Worm (Caenorhabditis elegans) whole organism, mixed stage, embryonic: ENCODE measurements around the gene erfa-3.

Experiments used
- M03D4.4 ChIP-seq: sonication (generic microtip); optimal IDR thresholded peaks from 2 replicates; lab custom pipeline; 2017; ENCODE audit warnings: mild to moderate bottlenecking, missing genetic modification characterization, missing compliant biosample characterization
- ceh-39 ChIP-seq: fragments of 150-350 bp; optimal IDR thresholded peaks from 2 replicates; lab custom pipeline; 2014; ENCODE audit warnings: missing biosample characterization, missing genetic modification characterization
- ceh-43 ChIP-seq: fragments of 200-800 bp; sonication (Bioruptor generic); optimal IDR thresholded peaks from 2 replicates; lab custom pipeline; 2018; ENCODE audit warnings: mild to moderate bottlenecking, missing genetic modification characterization, moderate library complexity, missing compliant biosample characterization
- cnd-1 ChIP-seq: fragments of 200-800 bp; sonication (Bioruptor generic); optimal IDR thresholded peaks from 2 replicates; lab custom pipeline; 2018; ENCODE audit warnings: mild to moderate bottlenecking, missing genetic modification characterization, missing compliant biosample characterization
- elt-1 ChIP-seq: sonication (generic microtip); optimal IDR thresholded peaks from 2 replicates; lab custom pipeline; 2017; ENCODE audit warnings: missing genetic modification characterization, mild to moderate bottlenecking, missing compliant biosample characterization, antibody characterized with exemption, moderate library complexity, borderline replicate concordance; ENCODE audit not compliant: insufficient read depth
- elt-3 ChIP-seq: fragments of 150-350 bp; optimal IDR thresholded peaks from 2 replicates; lab custom pipeline; 2014; ENCODE audit warnings: missing biosample characterization, missing genetic modification characterization
- flh-1 ChIP-seq: fragments of 200-800 bp; sonication (Bioruptor generic); optimal IDR thresholded peaks from 2 replicates; lab custom pipeline; 2018; ENCODE audit warnings: mild to moderate bottlenecking, missing genetic modification characterization, moderate library complexity, missing compliant biosample characterization
- ham-2 ChIP-seq: fragments of 200-800 bp; sonication (Bioruptor generic); optimal IDR thresholded peaks from 2 replicates; lab custom pipeline; 2018; ENCODE audit warnings: mild to moderate bottlenecking, missing genetic modification characterization, missing compliant biosample characterization
- hlh-1 ChIP-seq: fragments of 150-350 bp; optimal IDR thresholded peaks from 2 replicates; lab custom pipeline; 2014; ENCODE audit warnings: missing biosample characterization, missing genetic modification reagents, missing genetic modification characterization
- lin-13 ChIP-seq: fragments of 150-350 bp; optimal IDR thresholded peaks from 2 replicates; lab custom pipeline; 2014; ENCODE audit warnings: missing biosample characterization, missing genetic modification characterization
- lin-32 ChIP-seq: fragments of 200-800 bp; sonication (Bioruptor generic); optimal IDR thresholded peaks from 2 replicates; lab custom pipeline; 2018; ENCODE audit warnings: mild to moderate bottlenecking, missing genetic modification characterization, missing compliant biosample characterization
- lsy-2 ChIP-seq: fragments of 150-350 bp; optimal IDR thresholded peaks from 2 replicates; lab custom pipeline; 2014; ENCODE audit warnings: missing biosample characterization, missing genetic modification characterization
- mab-5 ChIP-seq: fragments of 150-350 bp; optimal IDR thresholded peaks from 2 replicates; lab custom pipeline; 2014; ENCODE audit warnings: missing biosample characterization, missing genetic modification characterization
- mep-1 ChIP-seq: fragments of 150-350 bp; optimal IDR thresholded peaks from 2 replicates; lab custom pipeline; 2017; ENCODE audit warnings: missing biosample characterization, missing genetic modification reagents, missing genetic modification characterization, inconsistent platforms
- mls-2 ChIP-seq: sonication (generic microtip); optimal IDR thresholded peaks from 2 replicates; lab custom pipeline; 2016; ENCODE audit warnings: mild to moderate bottlenecking, missing genetic modification characterization, moderate library complexity, missing compliant biosample characterization
- nhr-2 ChIP-seq: fragments of 150-350 bp; optimal IDR thresholded peaks from 2 replicates; lab custom pipeline; 2014; ENCODE audit warnings: missing biosample characterization, missing genetic modification characterization
- nhr-237 ChIP-seq: fragments of 150-350 bp; optimal IDR thresholded peaks from 2 replicates; lab custom pipeline; 2014; ENCODE audit warnings: missing biosample characterization, missing genetic modification characterization
- nhr-28 ChIP-seq: fragments of 150-350 bp; optimal IDR thresholded peaks from 2 replicates; lab custom pipeline; 2014; ENCODE audit warnings: missing biosample characterization, missing genetic modification characterization
- pha-4 ChIP-seq: fragments of 150-350 bp; optimal IDR thresholded peaks from 2 replicates; lab custom pipeline; 2018; ENCODE audit warnings: missing biosample characterization, missing genetic modification reagents, missing genetic modification characterization
- sem-2 ChIP-seq: fragments of 200-800 bp; sonication (Bioruptor generic); optimal IDR thresholded peaks from 2 replicates; lab custom pipeline; 2018; ENCODE audit warnings: mild to moderate bottlenecking, missing genetic modification characterization, missing compliant biosample characterization
- sptf-1 ChIP-seq: sonication (generic microtip); optimal IDR thresholded peaks from 2 replicates; lab custom pipeline; 2017; ENCODE audit warnings: mild to moderate bottlenecking, missing genetic modification characterization, moderate library complexity, missing compliant biosample characterization
- tbx-8 ChIP-seq: fragments of 200-800 bp; sonication (Bioruptor generic); optimal IDR thresholded peaks from 2 replicates; lab custom pipeline; 2018; ENCODE audit warnings: mild to moderate bottlenecking, missing genetic modification characterization, moderate library complexity, missing compliant biosample characterization
- unc-120 ChIP-seq: sonication (generic microtip); optimal IDR thresholded peaks from 2 replicates; lab custom pipeline; 2017; ENCODE audit warnings: missing genetic modification characterization, missing compliant biosample characterization; ENCODE audit not compliant: poor library complexity, severe bottlenecking
- unc-62 ChIP-seq: fragments of 150-350 bp; optimal IDR thresholded peaks from 2 replicates; lab custom pipeline; 2014; ENCODE audit warnings: missing biosample characterization, missing genetic modification reagents, missing genetic modification characterization
- zip-8 ChIP-seq: fragments of 150-350 bp; optimal IDR thresholded peaks from 2 replicates; lab custom pipeline; 2014; ENCODE audit warnings: missing biosample characterization, missing genetic modification characterization
- ztf-11 ChIP-seq: fragments of 150-350 bp; optimal IDR thresholded peaks from 2 replicates; lab custom pipeline; 2014; ENCODE audit warnings: missing biosample characterization, missing genetic modification characterization

erfa-3 gene

ce11 chrV:11146958-11147779 lies 34.3 kb upstream of the erfa-3 start, which contains the start of the genes T19C4.24 and nlp-33:
T19C4.24 (minus strand) TSS chrV:11147008.
nlp-33 (plus strand) TSS chrV:11147346.
- no peak for TF ChIP-seq mab-5 (tag; lab: Kevin White, UChicago)
- no peak for TF ChIP-seq zip-8 (tag; lab: Kevin White, UChicago)
- TF ChIP-seq lin-13 (tag; lab: Kevin White, UChicago) = no peak
- TF ChIP-seq elt-1 (tag; lab: Kevin White, UChicago) = no peak
- no peak for TF ChIP-seq lin-32 (GFP tag; lab: Kevin White, UChicago)
- TF ChIP-seq nhr-2 = no peak
- TF ChIP-seq M03D4.4 (tag; lab: Kevin White, UChicago) = no peak

DNA sequence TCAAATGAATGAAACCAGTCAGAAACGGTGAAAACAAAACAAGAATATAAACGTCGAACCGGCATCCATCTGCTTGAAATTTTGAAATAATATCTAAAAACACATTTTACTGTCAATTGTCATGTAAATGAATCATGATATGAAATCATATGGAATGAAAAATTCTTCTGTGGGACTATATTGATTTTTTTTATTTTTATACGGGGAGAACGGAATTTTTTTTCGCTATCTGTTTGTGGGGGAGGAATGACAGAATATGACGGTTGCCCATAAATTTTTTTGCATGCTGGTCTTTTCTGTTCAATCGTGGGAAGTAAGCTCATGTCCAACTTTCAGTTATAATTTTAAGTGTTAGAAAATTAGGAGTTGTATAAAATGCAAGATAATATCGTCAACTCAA lies 31.8 kb upstream of the erfa-3 start, which contains the start of gene C06H2.7:
TSS of gene C06H2.7 (minus strand) at position 101 of the 400 bp plus-strand sequence.
- TF ChIP-seq sem-2 (GFP tag; lab: Kevin White, UChicago) (no peak), lin-32 (GFP tag; lab: Kevin White, UChicago) (no peak), ham-2 (GFP tag; lab: Kevin White, UChicago) (no peak)
- TF ChIP-seq, all 35 proteins: peak for 0

DNA sequence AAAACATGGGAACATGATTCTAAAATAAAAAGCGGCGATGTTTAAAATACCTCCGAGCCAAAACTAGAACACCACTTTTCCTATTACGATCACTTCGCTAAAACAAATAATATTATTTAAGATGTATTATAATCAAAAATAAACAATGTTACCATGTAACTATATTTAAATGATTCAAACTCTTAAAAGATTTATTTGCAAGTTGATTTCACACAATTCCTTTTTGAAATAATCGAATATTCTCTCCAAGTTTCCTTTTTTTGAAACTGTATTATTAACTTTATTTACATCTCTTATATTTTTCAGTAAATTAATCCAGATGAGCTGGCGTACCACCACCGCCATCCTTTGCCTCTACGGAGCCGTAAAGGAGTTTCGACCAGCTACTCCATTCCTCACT lies 28.3 kb upstream of the erfa-3 start, which contains the start of gene folt-1:
TSS of gene folt-1 (plus strand) at position 301 of the 400 bp plus-strand sequence.
- TF ChIP-seq nhr-237 (tag; lab: Kevin White, UChicago) (no peak), ztf-11 (no peak), tbx-8 (GFP tag; lab: Kevin White, UChicago) (no peak), nhr-2 (no peak), ham-2 (GFP tag; lab: Kevin White, UChicago) (no peak), nhr-28 (tag; lab: Kevin White, UChicago) (no peak)

DNA sequence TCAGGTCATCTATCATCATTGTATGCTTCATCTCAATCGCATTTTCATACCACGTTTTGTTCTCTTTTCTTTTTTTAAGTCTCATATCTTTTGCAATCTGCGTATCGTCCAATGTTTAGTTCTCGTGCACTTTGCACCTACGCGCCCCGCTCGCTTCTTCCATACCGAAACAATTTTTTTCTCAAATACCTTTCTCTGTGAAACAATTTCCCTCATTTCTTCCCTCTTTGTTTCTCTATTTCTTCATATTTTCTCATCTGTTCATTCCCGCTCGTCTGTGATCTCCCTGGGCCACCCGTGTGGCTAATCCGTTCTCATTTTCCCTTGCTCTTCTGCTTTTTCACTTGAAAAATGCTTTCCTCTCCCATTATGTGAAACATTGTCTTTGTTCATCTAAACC lies 27.4 kb upstream of the erfa-3 start:
- peak; percentile 3 for TF ChIP-seq hlh-1 (tag; lab: Kevin White, UChicago)
- TF ChIP-seq mls-2 (tag; lab: Kevin White, UChicago) = no peak
- TF ChIP-seq lsy-2 (tag; lab: Kevin White, UChicago) = no peak
- TF ChIP-seq unc-120 (tag; lab: Kevin White, UChicago) = peak; percentile 65
- TF ChIP-seq flh-1 (GFP tag; lab: Kevin White, UChicago) = no peak
- TF ChIP-seq sem-2 (GFP tag; lab: Kevin White, UChicago) = no peak

DNA sequence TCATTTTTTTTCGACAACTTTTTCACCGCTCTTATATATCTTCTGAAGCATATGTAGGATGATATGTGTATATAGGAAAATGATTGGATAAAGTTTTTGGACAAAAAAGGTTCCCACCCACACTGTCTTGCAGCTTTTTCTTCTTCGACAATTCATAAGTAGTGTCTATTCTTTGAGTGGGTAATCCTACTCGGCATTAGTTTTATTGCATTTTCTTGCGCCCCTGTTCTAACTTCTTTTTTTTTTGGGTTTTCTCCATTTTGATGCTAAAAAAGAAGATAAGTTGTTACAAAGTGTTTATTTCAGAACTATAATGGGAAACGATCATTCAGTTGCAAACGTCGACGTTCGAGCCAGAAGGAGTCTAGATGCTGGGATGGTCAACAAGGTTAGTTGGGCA lies 21.4 kb upstream of the erfa-3 start, which contains the start of gene glb-3:
TSS of gene glb-3 (plus strand) at position 301 of the 400 bp plus-strand sequence.
- TF ChIP-seq unc-62 (GFP tag; lab: Kevin White, UChicago) = no peak

DNA sequence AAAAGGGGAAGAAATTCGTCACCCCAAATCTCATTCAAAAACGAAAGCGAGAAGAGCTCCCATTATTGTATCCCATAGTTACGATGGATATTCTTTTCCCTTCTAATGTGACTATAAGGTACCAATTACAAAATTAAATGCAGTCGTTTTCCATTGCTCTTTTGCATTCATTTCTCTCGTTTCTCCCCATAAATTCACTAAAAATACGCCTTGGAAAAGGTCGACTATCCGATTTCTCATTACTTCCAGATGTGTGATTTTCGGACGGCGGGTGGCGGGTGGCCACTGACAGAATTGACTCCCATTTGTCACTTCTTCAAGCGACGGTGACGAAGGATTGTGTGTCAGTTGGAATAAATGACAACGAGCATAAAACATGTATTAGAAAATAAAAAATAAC lies 20.6 kb upstream of the erfa-3 start:
- TF ChIP-seq elt-3 (tag; lab: Kevin White, UChicago) (no peak), nhr-2 (no peak)

- TF ChIP-seq pha-4 (tag; lab: Kevin White, UChicago) = no peak
- no peak for TF ChIP-seq cnd-1
- no peak for TF ChIP-seq mep-1
- no peak for TF ChIP-seq flh-1 (GFP tag; lab: Kevin White, UChicago)
- no peak for TF ChIP-seq ceh-43 (GFP tag; lab: Kevin White, UChicago)
- no peak for TF ChIP-seq ceh-39 (tag; lab: Kevin White, UChicago)
- TF ChIP-seq ham-2 (GFP tag; lab: Kevin White, UChicago) = no peak
- no peak for TF ChIP-seq elt-3 (tag; lab: Kevin White, UChicago)
- TF ChIP-seq lin-13 (tag; lab: Kevin White, UChicago) = no peak
- TF ChIP-seq unc-120 (tag; lab: Kevin White, UChicago) = no peak
- no peak for TF ChIP-seq zip-8 (tag; lab: Kevin White, UChicago)
- no peak for TF ChIP-seq sptf-1 (tag; lab: Kevin White, UChicago)
- no peak for TF ChIP-seq mab-5 (tag; lab: Kevin White, UChicago)
- TF ChIP-seq M03D4.4 (tag; lab: Kevin White, UChicago) = no peak
- no peak for TF ChIP-seq nhr-2
- TF ChIP-seq tbx-8 (GFP tag; lab: Kevin White, UChicago) = no peak
- TF ChIP-seq lin-32 (GFP tag; lab: Kevin White, UChicago) = no peak
Observed at ce11 chrV:11131801-11132200, 18.9 kb upstream of the erfa-3 start.
